Fruit fly (Drosophila melanogaster) whole organism, embryonic: Measurements from ENCODE around the gene CG34135.
A peak's percentile ranks its signal among the peaks of the same experiment; 100 is the strongest.

Experiments used
- Atf3 ChIP-seq: fragments of 200-800 bp; sonication (Bioruptor generic); optimal IDR thresholded peaks from 3 replicates; lab custom pipeline; 2016; ENCODE audit warnings: missing biosample characterization, missing genetic modification characterization
- Atf6 ChIP-seq: fragments of 200-800 bp; sonication (Bioruptor generic); IDR thresholded peaks from 2 replicates; pipeline ENCODE4 v1.3.6; 2022; ENCODE audit warnings: missing biosample characterization, missing genetic modification characterization
- Bdp1 ChIP-seq: fragments of 200-800 bp; sonication (Bioruptor generic); optimal IDR thresholded peaks from 3 replicates; lab custom pipeline; 2016; ENCODE audit warnings: missing biosample characterization, missing genetic modification characterization
- CG1024 ChIP-seq: fragments of 200-800 bp; sonication (Bioruptor generic); IDR thresholded peaks from 2 replicates; pipeline ENCODE4 v1.3.6; 2022; ENCODE audit warnings: missing biosample characterization, missing genetic modification characterization
- CG10274 ChIP-seq: fragments of 200-800 bp; sonication (Bioruptor generic); optimal IDR thresholded peaks from 3 replicates; lab custom pipeline; 2017; ENCODE audit warnings: missing biosample characterization, mild to moderate bottlenecking, missing genetic modification characterization
- CG11560 ChIP-seq: fragments of 200-800 bp; sonication (Bioruptor generic); IDR thresholded peaks from 3 replicates; pipeline ENCODE4 v1.3.6; 2022; ENCODE audit warnings: missing biosample characterization, missing genetic modification characterization
- CG11695 ChIP-seq: fragments of 200-800 bp; sonication (Bioruptor generic); IDR thresholded peaks from 3 replicates; pipeline ENCODE4 v1.3.6; 2022; ENCODE audit warnings: missing biosample characterization, missing genetic modification characterization
- CG12659 ChIP-seq: fragments of 200-800 bp; sonication (Bioruptor generic); optimal IDR thresholded peaks from 3 replicates; lab custom pipeline; 2017; ENCODE audit warnings: mild to moderate bottlenecking, missing biosample characterization, missing genetic modification reagents, missing genetic modification characterization
- CG13287 ChIP-seq: fragments of 200-800 bp; sonication (Bioruptor generic); IDR thresholded peaks from 2 replicates; pipeline ENCODE4 v1.3.6; 2022; ENCODE audit warnings: missing biosample characterization, missing genetic modification characterization; ENCODE audit not compliant: partially characterized antibody
- CG15696 ChIP-seq: fragments of 200-800 bp; sonication (Bioruptor generic); optimal IDR thresholded peaks from 2 replicates; lab custom pipeline; 2019; ENCODE audit warnings: missing biosample characterization, mild to moderate bottlenecking, missing genetic modification characterization, moderate library complexity
- CG16779 ChIP-seq: fragments of 200-800 bp; sonication (Bioruptor generic); IDR thresholded peaks from 2 replicates; pipeline ENCODE4 v1.3.6; 2022; ENCODE audit warnings: missing biosample characterization, missing genetic modification characterization
- CG18011 ChIP-seq: fragments of 200-800 bp; sonication (Bioruptor generic); optimal IDR thresholded peaks from 2 replicates; lab custom pipeline; 2017; ENCODE audit warnings: missing biosample characterization, missing genetic modification characterization, mild to moderate bottlenecking, moderate library complexity, missing genotype
- CG2129 ChIP-seq: fragments of 200-800 bp; sonication (Bioruptor generic); IDR thresholded peaks from 2 replicates; pipeline ENCODE4 v1.3.6; 2022; ENCODE audit warnings: missing biosample characterization, missing genetic modification characterization; ENCODE audit not compliant: partially characterized antibody
- CG32772 ChIP-seq: fragments of 200-800 bp; sonication (Bioruptor generic); IDR thresholded peaks from 2 replicates; pipeline ENCODE4 v1.3.6; 2022; ENCODE audit warnings: missing biosample characterization, missing genetic modification characterization
- CG3847 ChIP-seq: fragments of 200-800 bp; sonication (Bioruptor generic); IDR thresholded peaks from 2 replicates; pipeline ENCODE4 v1.3.6; 2022; ENCODE audit warnings: missing biosample characterization, missing genetic modification characterization
- CG4328 ChIP-seq: fragments of 200-800 bp; sonication (Bioruptor generic); optimal IDR thresholded peaks from 3 replicates; lab custom pipeline; 2017; ENCODE audit warnings: missing biosample characterization, missing genetic modification reagents, missing genetic modification characterization
- CG4404 ChIP-seq: fragments of 200-800 bp; sonication (Bioruptor generic); IDR thresholded peaks from 2 replicates; pipeline ENCODE4 v1.3.6; 2022; ENCODE audit warnings: missing biosample characterization, missing genetic modification characterization
- CG6689 ChIP-seq: fragments of 200-800 bp; sonication (Bioruptor generic); IDR thresholded peaks from 2 replicates; pipeline ENCODE4 v1.3.6; 2022; ENCODE audit warnings: missing biosample characterization, missing genetic modification characterization
- CG7786 ChIP-seq: fragments of 200-800 bp; sonication (Bioruptor generic); optimal IDR thresholded peaks from 2 replicates; lab custom pipeline; 2016; ENCODE audit warnings: missing biosample characterization, missing genetic modification characterization
- CkIIα-i1 ChIP-seq: fragments of 200-800 bp; sonication (Bioruptor generic); IDR thresholded peaks from 2 replicates; pipeline ENCODE4 v1.3.6; 2022; ENCODE audit warnings: missing biosample characterization, missing genetic modification characterization
- D19A ChIP-seq: fragments of 200-800 bp; optimal IDR thresholded peaks from 3 replicates; lab custom pipeline; 2019; ENCODE audit warnings: missing biosample characterization, mild to moderate bottlenecking, missing genetic modification characterization, moderate library complexity
- Dll ChIP-seq: fragments of 200-800 bp; sonication (Bioruptor generic); IDR thresholded peaks from 4 replicates; pipeline ENCODE4 v1.3.6; 2022; ENCODE audit warnings: missing biosample characterization, missing genetic modification characterization; ENCODE audit not compliant: partially characterized antibody
- Elba2 ChIP-seq: fragments of 200-800 bp; sonication (Bioruptor generic); optimal IDR thresholded peaks from 3 replicates; lab custom pipeline; 2016; ENCODE audit warnings: missing biosample characterization, missing genetic modification characterization
- HmgZ ChIP-seq: fragments of 200-800 bp; sonication (Bioruptor generic); optimal IDR thresholded peaks from 2 replicates; lab custom pipeline; 2018; ENCODE audit warnings: missing biosample characterization, mild to moderate bottlenecking, missing genetic modification characterization
- Hmr ChIP-seq: fragments of 200-800 bp; sonication (Bioruptor generic); optimal IDR thresholded peaks from 3 replicates; lab custom pipeline; 2017; ENCODE audit warnings: mild to moderate bottlenecking, missing biosample characterization, missing genetic modification reagents, missing genetic modification characterization
- Hr51 ChIP-seq, 2 experiments: fragments of 200-800 bp; sonication (Bioruptor generic); optimal IDR thresholded peaks; 2 replicates in 1 of 2; 3 replicates in 1 of 2; lab custom pipeline; 2016 to 2018; ENCODE audit warnings: missing biosample characterization in 2 of 2, missing genetic modification characterization in 2 of 2, mild to moderate bottlenecking in 1 of 2, moderate library complexity in 1 of 2
- Med ChIP-seq: fragments of 200-800 bp; sonication (Bioruptor generic); peaks from one replicate; lab custom pipeline; 2016; ENCODE audit warnings: missing biosample characterization, missing genetic modification characterization, mild to moderate bottlenecking, inconsistent platforms, moderate library complexity
- NK7.1 ChIP-seq: fragments of 200-800 bp; sonication (Bioruptor generic); optimal IDR thresholded peaks from 3 replicates; lab custom pipeline; 2016; ENCODE audit warnings: missing biosample characterization, missing genetic modification characterization
- Poxn ChIP-seq: fragments of 200-800 bp; sonication (Bioruptor generic); IDR thresholded peaks from 2 replicates; pipeline ENCODE4 v1.3.6; 2022; ENCODE audit warnings: missing biosample characterization, missing genetic modification characterization
- Side ChIP-seq: fragments of 200-800 bp; sonication (Bioruptor generic); optimal IDR thresholded peaks from 2 replicates; lab custom pipeline; 2016; ENCODE audit warnings: missing biosample characterization, missing genetic modification characterization
- Sin3A ChIP-seq: fragments of >200 bp; optimal IDR thresholded peaks from 2 replicates; lab custom pipeline; 2018
- Trl ChIP-seq, 3 experiments: fragments of >200 bp in 2 of 3; fragments of 200-800 bp in 1 of 3; sonication (Bioruptor generic) in 1 of 3; optimal IDR thresholded peaks; 2 replicates in 1 of 3; 3 replicates in 2 of 3; lab custom pipeline; 2016 to 2017; ENCODE audit warnings: missing biosample characterization in 1 of 3, missing genetic modification characterization in 1 of 3
- Xrp1 ChIP-seq: fragments of 200-800 bp; sonication (Bioruptor generic); IDR thresholded peaks from 2 replicates; pipeline ENCODE4 v1.3.6; 2022; ENCODE audit warnings: missing biosample characterization, missing genetic modification characterization
- ac ChIP-seq: fragments of 200-800 bp; sonication (Bioruptor generic); optimal IDR thresholded peaks from 3 replicates; lab custom pipeline; 2017; ENCODE audit warnings: missing biosample characterization, mild to moderate bottlenecking, missing genetic modification characterization
- bab2 ChIP-seq: fragments of 200-800 bp; sonication (Bioruptor generic); optimal IDR thresholded peaks from 2 replicates; lab custom pipeline; 2016; ENCODE audit warnings: missing biosample characterization, missing genetic modification characterization
- dan ChIP-seq: fragments of 200-800 bp; sonication (Bioruptor generic); IDR thresholded peaks from 2 replicates; pipeline ENCODE4 v1.3.6; 2022; ENCODE audit warnings: missing biosample characterization, missing genetic modification characterization
- dysf ChIP-seq: fragments of 200-800 bp; sonication (Bioruptor generic); IDR thresholded peaks from 3 replicates; pipeline ENCODE4 v1.3.6; 2022; ENCODE audit warnings: missing biosample characterization, missing genetic modification characterization
- hbn ChIP-seq: fragments of 200-800 bp; sonication (Bioruptor generic); IDR thresholded peaks from 2 replicates; pipeline ENCODE4 v1.3.6; 2022; ENCODE audit warnings: missing biosample characterization, missing genetic modification characterization; ENCODE audit not compliant: partially characterized antibody
- her ChIP-seq: fragments of 200-800 bp; sonication (Bioruptor generic); optimal IDR thresholded peaks from 2 replicates; lab custom pipeline; 2016; ENCODE audit warnings: missing biosample characterization, missing genetic modification characterization
- insv ChIP-seq, 2 experiments: fragments of 200-800 bp; sonication (Bioruptor generic); optimal IDR thresholded peaks; 3 replicates each; lab custom pipeline; 2016 to 2018; ENCODE audit warnings: missing biosample characterization in 2 of 2, missing genetic modification characterization in 2 of 2
- kni ChIP-seq: fragments of 200-800 bp; sonication (Bioruptor generic); optimal IDR thresholded peaks from 3 replicates; lab custom pipeline; 2017; ENCODE audit warnings: mild to moderate bottlenecking, missing biosample characterization, missing genetic modification reagents, missing genetic modification characterization
- lov ChIP-seq, 2 experiments: fragments of 200-800 bp in 1 of 2; fragments of >200 bp in 1 of 2; sonication (Bioruptor generic) in 1 of 2; IDR thresholded peaks in 1 of 2; optimal IDR thresholded peaks in 1 of 2; 2 replicates in 1 of 2; 3 replicates in 1 of 2; pipeline versions ENCODE4 v1.3.6 to Lab custom; 2017 to 2022; ENCODE audit warnings: missing biosample characterization in 1 of 2, missing genetic modification characterization in 1 of 2
- maf-S ChIP-seq: fragments of 200-800 bp; sonication (Bioruptor generic); optimal IDR thresholded peaks from 2 replicates; lab custom pipeline; 2016; ENCODE audit warnings: missing biosample characterization, missing genetic modification characterization
- nau ChIP-seq: fragments of 200-800 bp; sonication (Bioruptor generic); optimal IDR thresholded peaks from 3 replicates; lab custom pipeline; 2017; ENCODE audit warnings: missing biosample characterization, mild to moderate bottlenecking, missing genetic modification characterization, missing genetic modification reagents
- pnt ChIP-seq: fragments of 200-800 bp; sonication (Bioruptor generic); optimal IDR thresholded peaks from 3 replicates; lab custom pipeline; 2016; ENCODE audit warnings: missing biosample characterization, missing genetic modification characterization
- scrt ChIP-seq: fragments of 200-800 bp; sonication (Bioruptor generic); optimal IDR thresholded peaks from 2 replicates; lab custom pipeline; 2018; ENCODE audit warnings: missing biosample characterization, mild to moderate bottlenecking, missing genetic modification characterization, moderate library complexity
- sr ChIP-seq: fragments of 200-800 bp; sonication (Bioruptor generic); IDR thresholded peaks from 3 replicates; pipeline ENCODE4 v1.3.6; 2022; ENCODE audit warnings: missing biosample characterization, missing genetic modification characterization
- tap ChIP-seq: fragments of 200-800 bp; optimal IDR thresholded peaks from 3 replicates; lab custom pipeline; 2019; ENCODE audit warnings: missing biosample characterization, mild to moderate bottlenecking, missing genetic modification characterization, moderate library complexity
- tll ChIP-seq, 2 experiments: fragments of 200-800 bp in 1 of 2; fragments of >200 bp in 1 of 2; sonication (Bioruptor generic) in 1 of 2; optimal IDR thresholded peaks; 2 replicates each; lab custom pipeline; 2017 to 2019; ENCODE audit warnings: missing biosample characterization in 2 of 2, missing genetic modification characterization in 2 of 2, mild to moderate bottlenecking in 1 of 2, moderate library complexity in 1 of 2

Gene CG34135

dm6 chr3R:8811323-8811936, 43.4 kb upstream of the CG34135 start (continued):
- TF ChIP-seq CG4328 = peak; percentile 96
- TF ChIP-seq Bdp1 (GFP tag; lab: Kevin White, UChicago) = peak; percentile 94
- TF ChIP-seq tll (GFP tag; optimal IDR thresholded peaks at IDR 0.05; lab: Kevin White, UChicago) = no peak
- TF ChIP-seq her (GFP tag; lab: Kevin White, UChicago) = peak; percentile 96
- TF ChIP-seq tap (tag; lab: Kevin White, UChicago) = peak; percentile 99
- peak; percentile 98 for TF ChIP-seq Poxn
- peak; percentile 98 for TF ChIP-seq scrt (GFP tag; lab: Kevin White, UChicago)
- TF ChIP-seq CG7786 (GFP tag; lab: Kevin White, UChicago) = peak; percentile 99
- TF ChIP-seq NK7.1 (GFP tag; lab: Kevin White, UChicago) = peak; percentile 99
- peak; percentile 99 for TF ChIP-seq HmgZ (tag; lab: Kevin White, UChicago)
- TF ChIP-seq CkIIα-i1 (GFP tag; lab: Robert Waterston, UW) = peak; percentile 95
- TF ChIP-seq CG13287 (GFP tag; lab: Robert Waterston, UW) = peak; percentile 35; the same call in 1 of the 2 replicates
- TF ChIP-seq insv (GFP tag; optimal IDR thresholded peaks at IDR 0.05; lab: Kevin White, UChicago) = peak; percentile 69 to 77
- TF ChIP-seq Sin3A = no peak
- TF ChIP-seq CG2129 (GFP tag; lab: Robert Waterston, UW) = no peak
- peak; percentile 96 for TF ChIP-seq D19A
- TF ChIP-seq maf-S (GFP tag; lab: Kevin White, UChicago) = peak; percentile 99
- TF ChIP-seq Atf6 (GFP tag; lab: Robert Waterston, UW) = peak; percentile 99
- TF ChIP-seq CG16779 = peak; percentile 98
- peak; percentile 98 for TF ChIP-seq CG6689 (GFP tag; lab: Robert Waterston, UW)
- peak; percentile 99 for TF ChIP-seq CG11695 (GFP tag; lab: Robert Waterston, UW)
- peak; percentile 98 for TF ChIP-seq Atf3 (GFP tag; lab: Kevin White, UChicago)
- TF ChIP-seq CG18011 = peak; percentile 92
- TF ChIP-seq CG1024 (GFP tag; lab: Robert Waterston, UW) = peak; percentile 96
- TF ChIP-seq sr (GFP tag; lab: Robert Waterston, UW) = peak; percentile 94
- TF ChIP-seq dan = no peak
- TF ChIP-seq ac (GFP tag; lab: Kevin White, UChicago) = peak; percentile 85
- TF ChIP-seq hbn (GFP tag; lab: Robert Waterston, UW) = no peak
- peak; percentile 97 for TF ChIP-seq CG4404 (GFP tag; lab: Robert Waterston, UW)
- no peak for TF ChIP-seq lov (optimal IDR thresholded peaks at IDR 0.05; lab: Kevin White, UChicago)
- peak; percentile 98 for TF ChIP-seq lov (GFP tag; IDR thresholded peaks at IDR 0.05; lab: Robert Waterston, UW)
- peak; percentile 99 for TF ChIP-seq nau
- no peak for TF ChIP-seq Trl (optimal IDR thresholded peaks at IDR 0.05; lab: Kevin White, UChicago)
- peak; percentile 99 for TF ChIP-seq Trl (GFP tag; optimal IDR thresholded peaks at IDR 0.05; lab: Kevin White, UChicago)
- TF ChIP-seq dysf = peak; percentile 99
- peak; percentile 81 for TF ChIP-seq Elba2 (GFP tag; lab: Kevin White, UChicago)
- TF ChIP-seq CG11560 = peak; percentile 93
- peak; percentile 99 for TF ChIP-seq CG3847 (GFP tag; lab: Robert Waterston, UW)
- TF ChIP-seq CG12659 (GFP tag; lab: Kevin White, UChicago) = peak; percentile 99
- peak; percentile 98 for TF ChIP-seq Xrp1 (GFP tag; lab: Robert Waterston, UW)
- peak; percentile 100 for TF ChIP-seq Med (GFP tag; lab: Kevin White, UChicago)
- peak; percentile 99 for TF ChIP-seq pnt (GFP tag; lab: Kevin White, UChicago)
- peak; percentile 99 for TF ChIP-seq bab2
- no peak for TF ChIP-seq Dll
- TF ChIP-seq CG32772 (GFP tag; lab: Robert Waterston, UW) = peak; percentile 98
- TF ChIP-seq Hr51 (GFP tag; optimal IDR thresholded peaks at IDR 0.05; lab: Kevin White, UChicago) = peak; percentile 99
- peak; percentile 94 for TF ChIP-seq CG15696 (tag; lab: Kevin White, UChicago)
- peak; percentile 94 for TF ChIP-seq kni (GFP tag; lab: Kevin White, UChicago)
- TF ChIP-seq CG10274 (GFP tag; lab: Kevin White, UChicago) = peak; percentile 95
- TF ChIP-seq Side = peak; percentile 99
- TF ChIP-seq Hmr (GFP tag; lab: Kevin White, UChicago) = peak; percentile 100
